Fruit fly (Drosophila melanogaster) whole organism, embryonic: Measurements from ENCODE around the gene CG43355.

Source experiments
- Atf3 ChIP-seq: fragments of 200-800 bp; sonication (Bioruptor generic); optimal IDR thresholded peaks from 3 replicates; lab custom pipeline; 2016; ENCODE audit warnings: missing biosample characterization, missing genetic modification characterization
- BEAF-32 ChIP-seq: fragments of 200-800 bp; sonication (Bioruptor generic); optimal IDR thresholded peaks from 3 replicates; lab custom pipeline; 2017; ENCODE audit warnings: missing biosample characterization, missing genetic modification characterization, mild to moderate bottlenecking, moderate library complexity, missing genetic modification reagents
- Blimp-1 ChIP-seq: fragments of 200-800 bp; sonication (Bioruptor generic); optimal IDR thresholded peaks from 3 replicates; lab custom pipeline; 2018; ENCODE audit warnings: missing biosample characterization, missing genetic modification characterization, mild to moderate bottlenecking, moderate library complexity, missing genetic modification reagents
- C15 ChIP-seq: fragments of 200-800 bp; sonication (Bioruptor generic); IDR thresholded peaks from 3 replicates; pipeline ENCODE4 v1.3.6; 2022; ENCODE audit warnings: missing biosample characterization, missing genetic modification characterization
- CG10209 ChIP-seq: fragments of 200-800 bp; sonication (Bioruptor generic); optimal IDR thresholded peaks from 3 replicates; lab custom pipeline; 2017; ENCODE audit warnings: missing biosample characterization, mild to moderate bottlenecking, missing genetic modification characterization, missing genetic modification reagents
- CG11504 ChIP-seq: fragments of 200-800 bp; sonication (Bioruptor generic); optimal IDR thresholded peaks from 3 replicates; lab custom pipeline; 2019; ENCODE audit warnings: missing biosample characterization, mild to moderate bottlenecking, missing genetic modification characterization, moderate library complexity
- CG11696 ChIP-seq: fragments of 200-800 bp; sonication (Bioruptor generic); IDR thresholded peaks from 2 replicates; pipeline ENCODE4 v1.3.6; 2022; ENCODE audit warnings: missing biosample characterization, missing genetic modification characterization
- CG1602 ChIP-seq: fragments of 200-800 bp; sonication (Bioruptor generic); optimal IDR thresholded peaks from 3 replicates; lab custom pipeline; 2016; ENCODE audit warnings: missing biosample characterization, missing genetic modification characterization
- CG16813 ChIP-seq: fragments of 200-800 bp; sonication (Bioruptor generic); IDR thresholded peaks from 3 replicates; pipeline ENCODE4 v1.3.6; 2022; ENCODE audit warnings: missing biosample characterization, missing genetic modification characterization; ENCODE audit not compliant: partially characterized antibody
- CG16863 ChIP-seq: fragments of 200-800 bp; sonication (Bioruptor generic); optimal IDR thresholded peaks from 3 replicates; lab custom pipeline; 2016; ENCODE audit warnings: missing biosample characterization, missing genetic modification characterization
- CG17361 ChIP-seq: fragments of 200-800 bp; sonication (Bioruptor generic); IDR thresholded peaks from 3 replicates; pipeline ENCODE4 v1.3.6; 2022; ENCODE audit warnings: missing biosample characterization, missing genetic modification characterization
- CG2116 ChIP-seq: fragments of 200-800 bp; sonication (Bioruptor generic); optimal IDR thresholded peaks from 3 replicates; lab custom pipeline; 2018; ENCODE audit warnings: missing biosample characterization, mild to moderate bottlenecking, missing genetic modification characterization
- CG30431 ChIP-seq: fragments of 200-800 bp; sonication (Bioruptor generic); optimal IDR thresholded peaks from 2 replicates; lab custom pipeline; 2017; ENCODE audit warnings: missing biosample characterization, missing genetic modification characterization
- CG34376 ChIP-seq: fragments of 200-800 bp; sonication (Bioruptor generic); optimal IDR thresholded peaks from 2 replicates; lab custom pipeline; 2018; ENCODE audit warnings: missing biosample characterization, mild to moderate bottlenecking, missing genetic modification characterization
- CG4707 ChIP-seq: fragments of 200-800 bp; sonication (Bioruptor generic); optimal IDR thresholded peaks from 2 replicates; lab custom pipeline; 2018; ENCODE audit warnings: missing biosample characterization, mild to moderate bottlenecking, missing genetic modification characterization, moderate library complexity
- CG5953 ChIP-seq: fragments of 200-800 bp; sonication (Bioruptor generic); IDR thresholded peaks from 2 replicates; pipeline ENCODE4 v1.3.6; 2022; ENCODE audit warnings: missing biosample characterization, missing genetic modification characterization
- CG8089 ChIP-seq: fragments of 200-800 bp; sonication (Bioruptor generic); optimal IDR thresholded peaks from 3 replicates; lab custom pipeline; 2016; ENCODE audit warnings: missing biosample characterization, missing genetic modification characterization
- CG8944 ChIP-seq: fragments of 200-800 bp; sonication (Bioruptor generic); optimal IDR thresholded peaks from 3 replicates; lab custom pipeline; 2016; ENCODE audit warnings: missing biosample characterization, missing genetic modification characterization
- CkIIα-i1 ChIP-seq: fragments of 200-800 bp; sonication (Bioruptor generic); IDR thresholded peaks from 2 replicates; pipeline ENCODE4 v1.3.6; 2022; ENCODE audit warnings: missing biosample characterization, missing genetic modification characterization
- Drgx ChIP-seq: fragments of 200-800 bp; sonication (Bioruptor generic); IDR thresholded peaks from 2 replicates; pipeline ENCODE4 v1.3.6; 2022; ENCODE audit warnings: missing biosample characterization, missing genetic modification characterization
- Ets97D ChIP-seq: fragments of 200-800 bp; sonication (Bioruptor generic); optimal IDR thresholded peaks from 3 replicates; lab custom pipeline; 2016; ENCODE audit warnings: missing biosample characterization, missing genetic modification characterization
- Gsc ChIP-seq: fragments of 200-800 bp; sonication (Bioruptor generic); IDR thresholded peaks from 2 replicates; pipeline ENCODE4 v1.3.6; 2022; ENCODE audit warnings: missing biosample characterization, missing genetic modification characterization
- Hmr ChIP-seq: fragments of 200-800 bp; sonication (Bioruptor generic); optimal IDR thresholded peaks from 3 replicates; lab custom pipeline; 2017; ENCODE audit warnings: mild to moderate bottlenecking, missing biosample characterization, missing genetic modification reagents, missing genetic modification characterization
- Hr51 ChIP-seq, 2 experiments: fragments of 200-800 bp; sonication (Bioruptor generic); optimal IDR thresholded peaks; 2 replicates in 1 of 2; 3 replicates in 1 of 2; lab custom pipeline; 2016 to 2018; ENCODE audit warnings: missing biosample characterization in 2 of 2, missing genetic modification characterization in 2 of 2, mild to moderate bottlenecking in 1 of 2, moderate library complexity in 1 of 2
- Hsf ChIP-seq: fragments of 200-800 bp; sonication (Bioruptor generic); optimal IDR thresholded peaks from 3 replicates; lab custom pipeline; 2016; ENCODE audit warnings: missing biosample characterization, missing genetic modification characterization
- MTF-1 ChIP-seq: fragments of 200-800 bp; sonication (Bioruptor generic); optimal IDR thresholded peaks from 2 replicates; lab custom pipeline; 2018; ENCODE audit warnings: missing biosample characterization, mild to moderate bottlenecking, missing genetic modification characterization, borderline replicate concordance
- Myb ChIP-seq: fragments of 200-800 bp; sonication (Bioruptor generic); optimal IDR thresholded peaks from 2 replicates; lab custom pipeline; 2016; ENCODE audit warnings: missing biosample characterization, missing genetic modification characterization
- NC2β ChIP-seq: fragments of 200-800 bp; sonication (Bioruptor generic); optimal IDR thresholded peaks from 2 replicates; lab custom pipeline; 2016; ENCODE audit warnings: missing biosample characterization, missing genetic modification characterization
- NK7.1 ChIP-seq: fragments of 200-800 bp; sonication (Bioruptor generic); optimal IDR thresholded peaks from 3 replicates; lab custom pipeline; 2016; ENCODE audit warnings: missing biosample characterization, missing genetic modification characterization
- Rfx ChIP-seq: fragments of 200-800 bp; sonication (Bioruptor generic); IDR thresholded peaks from 2 replicates; pipeline ENCODE4 v1.3.6; 2022; ENCODE audit warnings: missing biosample characterization, missing genetic modification characterization
- Sox102F ChIP-seq: fragments of 200-800 bp; sonication (Bioruptor generic); optimal IDR thresholded peaks from 2 replicates; lab custom pipeline; 2018; ENCODE audit warnings: missing biosample characterization, mild to moderate bottlenecking, missing genetic modification characterization, moderate library complexity
- Spps ChIP-seq: fragments of 200-800 bp; sonication (Bioruptor generic); optimal IDR thresholded peaks from 2 replicates; lab custom pipeline; 2018; ENCODE audit warnings: missing biosample characterization, mild to moderate bottlenecking, missing genetic modification characterization
- YL-1 ChIP-seq: fragments of 200-800 bp; sonication (Bioruptor generic); optimal IDR thresholded peaks from 3 replicates; lab custom pipeline; 2017; ENCODE audit warnings: missing biosample characterization, mild to moderate bottlenecking, missing genetic modification characterization
- ab ChIP-seq: fragments of 200-800 bp; sonication (Bioruptor generic); optimal IDR thresholded peaks from 2 replicates; lab custom pipeline; 2016; ENCODE audit warnings: missing biosample characterization, missing genetic modification characterization
- ash1 ChIP-seq: fragments of 200-800 bp; sonication (Bioruptor generic); optimal IDR thresholded peaks from 2 replicates; lab custom pipeline; 2018; ENCODE audit warnings: missing biosample characterization, mild to moderate bottlenecking, missing genetic modification characterization
- bab2 ChIP-seq: fragments of 200-800 bp; sonication (Bioruptor generic); optimal IDR thresholded peaks from 2 replicates; lab custom pipeline; 2016; ENCODE audit warnings: missing biosample characterization, missing genetic modification characterization
- chn ChIP-seq: fragments of 200-800 bp; sonication (Bioruptor generic); optimal IDR thresholded peaks from 2 replicates; lab custom pipeline; 2016; ENCODE audit warnings: missing biosample characterization, missing genetic modification characterization
- esg ChIP-seq: fragments of 200-800 bp; sonication (Bioruptor generic); conservative IDR thresholded peaks from 2 replicates; pipeline ENCODE4 v1.3.6; 2022; ENCODE audit warnings: missing biosample characterization, missing genetic modification characterization
- fd96Cb ChIP-seq: fragments of 200-800 bp; sonication (Bioruptor generic); optimal IDR thresholded peaks from 2 replicates; lab custom pipeline; 2018; ENCODE audit warnings: missing biosample characterization, mild to moderate bottlenecking, missing genetic modification characterization, moderate library complexity
- grau ChIP-seq: fragments of 200-800 bp; optimal IDR thresholded peaks from 3 replicates; lab custom pipeline; 2019; ENCODE audit warnings: missing biosample characterization, mild to moderate bottlenecking, missing genetic modification characterization, moderate library complexity
- lola ChIP-seq, 3 experiments: fragments of >200 bp in 2 of 3; fragments of 200-800 bp in 1 of 3; sonication (Bioruptor generic) in 1 of 3; optimal IDR thresholded peaks; 2 replicates each; lab custom pipeline; 2017 to 2019; ENCODE audit warnings: missing biosample characterization in 3 of 3, missing genetic modification characterization in 3 of 3, mild to moderate bottlenecking in 1 of 3, moderate library complexity in 1 of 3
- mld ChIP-seq: fragments of 200-800 bp; sonication (Bioruptor generic); IDR thresholded peaks from 3 replicates; pipeline ENCODE4 v1.3.6; 2022; ENCODE audit warnings: missing biosample characterization, missing genetic modification characterization; ENCODE audit not compliant: partially characterized antibody
- pros ChIP-seq: fragments of 200-800 bp; sonication (Bioruptor generic); optimal IDR thresholded peaks from 3 replicates; lab custom pipeline; 2019; ENCODE audit warnings: missing biosample characterization, mild to moderate bottlenecking, missing genetic modification characterization, moderate library complexity
- ranshi ChIP-seq: fragments of 200-800 bp; sonication (Bioruptor generic); IDR thresholded peaks from 2 replicates; pipeline ENCODE4 v1.3.6; 2022; ENCODE audit warnings: missing biosample characterization, missing genetic modification characterization
- sd ChIP-seq: fragments of 200-800 bp; sonication (Bioruptor generic); optimal IDR thresholded peaks from 3 replicates; lab custom pipeline; 2018; ENCODE audit warnings: missing biosample characterization, mild to moderate bottlenecking, missing genetic modification characterization, moderate library complexity
- sens ChIP-seq: fragments of 200-800 bp; sonication (Bioruptor generic); peaks from one replicate; lab custom pipeline; 2016; ENCODE audit warnings: missing biosample characterization, missing genetic modification characterization
- sisA ChIP-seq: fragments of 200-800 bp; sonication (Bioruptor generic); IDR thresholded peaks from 2 replicates; pipeline ENCODE4 v1.3.6; 2022; ENCODE audit warnings: missing biosample characterization, missing genetic modification characterization
- stwl ChIP-seq: fragments of 200-800 bp; sonication (Bioruptor generic); optimal IDR thresholded peaks from 3 replicates; lab custom pipeline; 2018; ENCODE audit warnings: missing biosample characterization, mild to moderate bottlenecking, missing genetic modification characterization, moderate library complexity
- tin ChIP-seq: fragments of 200-800 bp; sonication (Bioruptor generic); optimal IDR thresholded peaks from 3 replicates; lab custom pipeline; 2016; ENCODE audit warnings: missing biosample characterization, missing genetic modification characterization
- trem ChIP-seq: fragments of 200-800 bp; optimal IDR thresholded peaks from 3 replicates; lab custom pipeline; 2019; ENCODE audit warnings: missing biosample characterization, mild to moderate bottlenecking, missing genetic modification characterization, moderate library complexity

Gene CG43355

DNA sequence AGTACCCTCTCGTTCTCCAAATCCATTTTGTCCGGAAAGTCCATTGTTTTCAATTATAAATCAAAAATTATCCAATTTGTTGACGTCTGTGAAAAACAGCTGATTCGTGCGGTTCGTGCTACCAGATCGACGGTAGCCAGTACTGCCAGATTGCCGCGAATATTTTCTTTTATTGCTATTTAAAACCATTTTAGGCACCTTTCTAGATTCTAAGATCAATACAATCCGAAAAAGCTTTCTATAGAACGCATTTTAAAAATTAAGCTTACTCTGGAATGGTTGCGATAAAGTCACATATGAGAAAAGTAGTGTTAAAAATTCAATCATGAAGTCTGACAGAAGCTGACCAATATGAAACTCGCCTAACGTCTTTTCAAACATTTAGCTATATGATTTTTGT lies 14.3 kb downstream of the CG43355 start, which contains the start of gene Cog8 (continued):
- TF ChIP-seq trem (tag; lab: Kevin White, UChicago) (peak; percentile 69), pros (GFP tag; lab: Kevin White, UChicago) (no peak), CkIIα-i1 (no peak), CG2116 (GFP tag; lab: Kevin White, UChicago) (peak; percentile 62), Spps (tag; lab: Kevin White, UChicago) (no peak), bab2 (GFP tag; lab: Kevin White, UChicago) (peak; percentile 58), CG8944 (GFP tag; lab: Kevin White, UChicago) (peak; percentile 59), Ets97D (peak; percentile 61), Gsc (GFP tag; lab: Robert Waterston, UW) (no peak), Myb (GFP tag; lab: Kevin White, UChicago) (peak; percentile 99), CG11504 (peak; percentile 45), MTF-1 (GFP tag; lab: Kevin White, UChicago) (no peak), Hmr (GFP tag; lab: Kevin White, UChicago) (peak; percentile 57), sisA (GFP tag; lab: Robert Waterston, UW) (peak; percentile 40), Rfx (GFP tag; lab: Robert Waterston, UW) (peak; percentile 24; the same call in 1 of the 2 replicates), lola (GFP tag; optimal IDR thresholded peaks at IDR 0.05; lab: Kevin White, UChicago) (peak in 1 of 3 experiments; percentile 46), CG4707 (no peak), CG10209 (GFP tag; lab: Kevin White, UChicago) (peak; percentile 10), fd96Cb (tag; lab: Kevin White, UChicago) (peak; percentile 14), CG34376 (GFP tag; lab: Kevin White, UChicago) (no peak), stwl (tag; lab: Kevin White, UChicago) (peak; percentile 59), esg (GFP tag; lab: Robert Waterston, UW) (0 out of 2 replicates have a peak, but pooled peaks have one; percentile 11), tin (GFP tag; lab: Kevin White, UChicago) (peak; percentile 40), ash1 (no peak), CG8089 (GFP tag; lab: Kevin White, UChicago) (peak; percentile 26), Blimp-1 (GFP tag; lab: Kevin White, UChicago) (peak; percentile 21), ab (GFP tag; lab: Kevin White, UChicago) (peak; percentile 5), Hr51 (GFP tag; optimal IDR thresholded peaks at IDR 0.05; lab: Kevin White, UChicago) (peak; percentile 52 to 69), sens (peak; percentile 23), CG16863 (GFP tag; lab: Kevin White, UChicago) (peak; percentile 47), sd (peak; percentile 38), NK7.1 (GFP tag; lab: Kevin White, UChicago) (no peak), ranshi (GFP tag; lab: Robert Waterston, UW) (no peak; the same call in 1 of the 2 replicates), CG17361 (GFP tag; lab: Robert Waterston, UW) (peak; percentile 46; the same call in 1 of the 3 replicates), CG16813 (GFP tag; lab: Robert Waterston, UW) (0 out of 3 replicates have a peak, but pooled peaks have one; percentile 30), Drgx (GFP tag; lab: Robert Waterston, UW) (no peak), Atf3 (peak; percentile 0), CG11696 (GFP tag; lab: Robert Waterston, UW) (no peak), BEAF-32 (GFP tag; lab: Kevin White, UChicago) (peak; percentile 38), YL-1 (GFP tag; lab: Kevin White, UChicago) (peak; percentile 35), Sox102F (peak; percentile 47), grau (tag; lab: Kevin White, UChicago) (peak; percentile 37), CG1602 (GFP tag; lab: Kevin White, UChicago) (peak; percentile 45), chn (GFP tag; lab: Kevin White, UChicago) (peak; percentile 45), C15 (no peak), CG30431 (peak; percentile 29), Hsf (GFP tag; lab: Kevin White, UChicago) (peak; percentile 49), CG5953 (GFP tag; lab: Robert Waterston, UW) (no peak), mld (GFP tag; lab: Robert Waterston, UW) (no peak), NC2β (GFP tag; lab: Kevin White, UChicago) (peak; percentile 57)
